Fruit fly (Drosophila melanogaster): ENCODE results near the gene promL.
A peak's percentile ranks its signal among the peaks of the same experiment; 100 is the strongest.

Gene promL

dm6 chr3L:3070274-3071204 lies 57.0 kb downstream of the promL start, which contains the start of the genes CG32486 and PAN3 (continued):
- TF ChIP-seq jim (GFP tag; optimal IDR thresholded peaks at IDR 0.05) (peak; percentile 13), N (GFP tag; optimal IDR thresholded peaks at IDR 0.05) (peak; percentile 40), brk (GFP tag; optimal IDR thresholded peaks at IDR 0.05) (peak; percentile 54), CrebA (GFP tag; optimal IDR thresholded peaks at IDR 0.05; ENCODE audit: borderline replicate concordance) (no peak)

- TF ChIP-seq jim (GFP tag; optimal IDR thresholded peaks at IDR 0.05) (no peak), pan (optimal IDR thresholded peaks at IDR 0.05) (no peak), N (GFP tag; optimal IDR thresholded peaks at IDR 0.05) (peak; percentile 21), CrebA (GFP tag; optimal IDR thresholded peaks at IDR 0.05; ENCODE audit: borderline replicate concordance) (peak; percentile 12), Sp1 (GFP tag; optimal IDR thresholded peaks at IDR 0.05) (no peak), Dif (GFP tag; optimal IDR thresholded peaks at IDR 0.05; ENCODE audit: partially characterized antibody) (peak; percentile 71), foxo (GFP tag; optimal IDR thresholded peaks at IDR 0.05) (peak in 1 of 2 experiments; percentile 4), rgr (GFP tag; optimal IDR thresholded peaks at IDR 0.05) (no peak), dl (GFP tag; optimal IDR thresholded peaks at IDR 0.05; ENCODE audit: insufficient read depth in 1 of 2, partially characterized antibody in 2 of 2) (peak in 1 of 2 experiments; percentile 40)
These were observed 57.8 kb downstream of the promL start for dm6 chr3L:3069774-3070173.

Measured in whole organism, wandering third instar larva.